Fruit fly (Drosophila melanogaster): ENCODE data around the gene CG12065.

The CG12065 gene

DNA sequence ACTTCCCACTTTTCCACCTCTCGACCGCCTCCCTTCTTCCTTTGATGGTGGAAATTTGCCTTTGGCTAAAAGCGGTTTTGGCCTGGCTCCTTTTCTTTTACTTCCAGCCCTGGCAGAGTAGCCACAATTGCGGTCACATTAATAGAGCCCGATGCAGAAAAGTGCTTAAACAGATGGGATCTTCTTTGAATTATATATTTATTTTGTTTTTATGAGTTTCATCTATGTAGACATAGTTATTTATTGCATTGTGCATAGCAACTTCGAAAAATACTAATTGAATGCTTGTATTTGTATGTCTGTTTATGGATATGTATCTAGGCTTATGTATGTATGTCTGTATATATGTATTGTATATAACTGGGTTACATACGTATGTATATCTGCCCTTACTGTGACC is 32.1 kb upstream of the CG12065 start:
- peak; percentile 30 for TF ChIP-seq CG9727 (GFP tag; optimal IDR thresholded peaks at IDR 0.05)
- TF ChIP-seq gcm (GFP tag; optimal IDR thresholded peaks at IDR 0.05) = peak; percentile 13
- TF ChIP-seq CG12155 (GFP tag; optimal IDR thresholded peaks at IDR 0.05) = peak; percentile 11
- no peak for TF ChIP-seq crol (GFP tag; IDR thresholded peaks at IDR 0.05)
- peak; percentile 66 for TF ChIP-seq CG17359 (tag; optimal IDR thresholded peaks at IDR 0.05)
- TF ChIP-seq Hr3 (GFP tag; optimal IDR thresholded peaks at IDR 0.05) = peak; percentile 27
- TF ChIP-seq Ptx1 (GFP tag; IDR thresholded peaks at IDR 0.05) = peak; percentile 53
- TF ChIP-seq CG8281 (tag; optimal IDR thresholded peaks at IDR 0.05) = peak; percentile 29
- peak; percentile 67 for TF ChIP-seq scrt (GFP tag; optimal IDR thresholded peaks at IDR 0.05)
- TF ChIP-seq CG13424 (tag; optimal IDR thresholded peaks at IDR 0.05) = peak; percentile 60
- TF ChIP-seq CG11696 (GFP tag; IDR thresholded peaks at IDR 0.05) = peak; percentile 72
- no peak for TF ChIP-seq fd102C (GFP tag; optimal IDR thresholded peaks at IDR 0.05)
- TF ChIP-seq mirr (GFP tag; optimal IDR thresholded peaks at IDR 0.05) = no peak
- TF ChIP-seq pho (GFP tag; optimal IDR thresholded peaks at IDR 0.05) = no peak
- peak; percentile 25 for TF ChIP-seq tin (GFP tag; optimal IDR thresholded peaks at IDR 0.05)
- peak; percentile 16 for TF ChIP-seq nmo (GFP tag; optimal IDR thresholded peaks at IDR 0.05)
- peak; percentile 64; the same call in 2 of the 3 replicates for TF ChIP-seq dysf (GFP tag; IDR thresholded peaks at IDR 0.05)
- TF ChIP-seq D19A (tag; optimal IDR thresholded peaks at IDR 0.05) = peak; percentile 57
- no peak for TF ChIP-seq HLH54F (GFP tag; optimal IDR thresholded peaks at IDR 0.05)
- TF ChIP-seq zfh1 (GFP tag; IDR thresholded peaks at IDR 0.05) = peak; percentile 69; the same call in 2 of the 3 replicates
- TF ChIP-seq ci (GFP tag; IDR thresholded peaks at IDR 0.05) = peak; percentile 49; the same call in 1 of the 3 replicates
- TF ChIP-seq bcd (GFP tag; optimal IDR thresholded peaks at IDR 0.05) = peak; percentile 63
- peak; percentile 58 for TF ChIP-seq CG18619 (GFP tag; optimal IDR thresholded peaks at IDR 0.05)
- peak; percentile 61 for TF ChIP-seq CoRest (tag; optimal IDR thresholded peaks at IDR 0.05)
- TF ChIP-seq CG16815 (GFP tag; optimal IDR thresholded peaks at IDR 0.05) = peak; percentile 1
- TF ChIP-seq slbo (GFP tag; IDR thresholded peaks at IDR 0.05) = peak; percentile 66
- peak; percentile 31 for TF ChIP-seq CrebB (tag; optimal IDR thresholded peaks at IDR 0.05)
- TF ChIP-seq Ssrp (tag; optimal IDR thresholded peaks at IDR 0.05) = peak; percentile 36
- no peak for TF ChIP-seq CG3065 (GFP tag; optimal IDR thresholded peaks at IDR 0.05)
- TF ChIP-seq CG1233 (GFP tag; optimal IDR thresholded peaks at IDR 0.05) = peak; percentile 41
- TF ChIP-seq Drgx (GFP tag; IDR thresholded peaks at IDR 0.05) = peak; percentile 34; the same call in 1 of the 2 replicates
- TF ChIP-seq CG17568 (GFP tag; optimal IDR thresholded peaks at IDR 0.05) = peak; percentile 64
- TF ChIP-seq Deaf1 (tag; optimal IDR thresholded peaks at IDR 0.05) = peak; percentile 39
- peak; percentile 42 for TF ChIP-seq tap (tag; optimal IDR thresholded peaks at IDR 0.05)
- TF ChIP-seq CG6683 (GFP tag; optimal IDR thresholded peaks at IDR 0.05) = peak; percentile 51
- peak; percentile 41 for TF ChIP-seq CG18262 (tag; optimal IDR thresholded peaks at IDR 0.05)
- peak; percentile 74 for TF ChIP-seq CG15269 (tag; optimal IDR thresholded peaks at IDR 0.05)
- no peak for TF ChIP-seq luna (GFP tag; optimal IDR thresholded peaks at IDR 0.05)
- 0 out of 3 replicates have a peak, but pooled peaks have one; percentile 24 for TF ChIP-seq Dbx (GFP tag; IDR thresholded peaks at IDR 0.05)
- no peak for TF ChIP-seq CG10274 (GFP tag; optimal IDR thresholded peaks at IDR 0.05)
- peak; percentile 52 for TF ChIP-seq fd3F (GFP tag; optimal IDR thresholded peaks at IDR 0.05)
- no peak for TF ChIP-seq TFAM (GFP tag; optimal IDR thresholded peaks at IDR 0.05)
- TF ChIP-seq unpg (GFP tag; optimal IDR thresholded peaks at IDR 0.05) = peak; percentile 71
- peak; percentile 56 for TF ChIP-seq lmd (GFP tag; IDR thresholded peaks at IDR 0.05)
- no peak for TF ChIP-seq jigr1 (GFP tag; IDR thresholded peaks at IDR 0.05)
- peak; percentile 15 for TF ChIP-seq CG9437 (GFP tag; optimal IDR thresholded peaks at IDR 0.05)
- TF ChIP-seq MBD-R2 (GFP tag; IDR thresholded peaks at IDR 0.05) = peak; percentile 20; the same call in 1 of the 2 replicates
- no peak for TF ChIP-seq zen2 (GFP tag; IDR thresholded peaks at IDR 0.05; ENCODE audit: partially characterized antibody)
- no peak for TF ChIP-seq trh (GFP tag; optimal IDR thresholded peaks at IDR 0.05)
- TF ChIP-seq pita (GFP tag; optimal IDR thresholded peaks at IDR 0.05) = no peak
- peak; percentile 73 for TF ChIP-seq stc (GFP tag; IDR thresholded peaks at IDR 0.05)

Data from whole organism, embryonic.